Fruit fly (Drosophila melanogaster) whole organism, prepupa: ENCODE data around the gene CG33635.
A peak's percentile ranks its signal among the peaks of the same experiment; 100 is the strongest.

Source experiments
- Blimp-1 ChIP-seq: fragments of 200-800 bp; sonication (Bioruptor generic); optimal IDR thresholded peaks from 3 replicates; lab custom pipeline; 2017; ENCODE audit warnings: missing biosample characterization, missing genetic modification characterization, mild to moderate bottlenecking, moderate library complexity, missing genetic modification reagents
- CG10669 ChIP-seq: fragments of 200-800 bp; sonication (Bioruptor generic); optimal IDR thresholded peaks from 3 replicates; lab custom pipeline; 2018; ENCODE audit warnings: missing biosample characterization, mild to moderate bottlenecking, missing genetic modification characterization, moderate library complexity
- CG11762 ChIP-seq: fragments of 200-800 bp; sonication (Bioruptor generic); optimal IDR thresholded peaks from 3 replicates; lab custom pipeline; 2016; ENCODE audit warnings: missing biosample characterization, missing genetic modification characterization; ENCODE audit not compliant: insufficient read depth
- CG15336 ChIP-seq: fragments of 200-800 bp; sonication (Bioruptor generic); IDR thresholded peaks from 2 replicates; pipeline ENCODE4 v1.3.6; 2022; ENCODE audit warnings: missing biosample characterization, missing genetic modification characterization
- CG1621 ChIP-seq: fragments of 200-800 bp; sonication (Bioruptor generic); optimal IDR thresholded peaks from 3 replicates; lab custom pipeline; 2018; ENCODE audit warnings: missing biosample characterization, mild to moderate bottlenecking, missing genetic modification characterization
- CG16779 ChIP-seq: fragments of 200-800 bp; sonication (Bioruptor generic); optimal IDR thresholded peaks from 3 replicates; lab custom pipeline; 2017; ENCODE audit warnings: missing biosample characterization, mild to moderate bottlenecking, missing genetic modification characterization
- CG3032 ChIP-seq: fragments of 200-800 bp; optimal IDR thresholded peaks from 2 replicates; lab custom pipeline; 2019; ENCODE audit warnings: missing biosample characterization, mild to moderate bottlenecking, missing genetic modification characterization, moderate library complexity
- CG32006 ChIP-seq: fragments of 200-800 bp; sonication (Bioruptor generic); optimal IDR thresholded peaks from 3 replicates; lab custom pipeline; 2017; ENCODE audit warnings: missing biosample characterization, mild to moderate bottlenecking, missing genetic modification characterization
- CG3919 ChIP-seq: fragments of 200-800 bp; sonication (Bioruptor generic); optimal IDR thresholded peaks from 3 replicates; lab custom pipeline; 2016; ENCODE audit warnings: missing biosample characterization, missing genetic modification characterization
- CG6163 ChIP-seq: fragments of 200-800 bp; sonication (Bioruptor generic); IDR thresholded peaks from 3 replicates; pipeline ENCODE4 v1.3.6; 2022; ENCODE audit warnings: missing biosample characterization, missing genetic modification characterization
- CG6276 ChIP-seq: fragments of 200-800 bp; sonication (Bioruptor generic); optimal IDR thresholded peaks from 2 replicates; lab custom pipeline; 2017; ENCODE audit warnings: missing biosample characterization, mild to moderate bottlenecking, missing genetic modification characterization
- CG6792 ChIP-seq: fragments of 200-800 bp; sonication (Bioruptor generic); optimal IDR thresholded peaks from 3 replicates; lab custom pipeline; 2016; ENCODE audit warnings: missing biosample characterization, missing genetic modification characterization
- CG6808 ChIP-seq: fragments of 200-800 bp; sonication (Bioruptor generic); optimal IDR thresholded peaks from 3 replicates; lab custom pipeline; 2017; ENCODE audit warnings: missing biosample characterization, missing genetic modification characterization, mild to moderate bottlenecking, moderate library complexity, missing genetic modification reagents
- CG6854 ChIP-seq: fragments of 200-800 bp; sonication (Bioruptor generic); optimal IDR thresholded peaks from 2 replicates; lab custom pipeline; 2017; ENCODE audit warnings: missing biosample characterization, mild to moderate bottlenecking, missing genetic modification characterization
- CG9139 ChIP-seq: fragments of 200-800 bp; sonication (Bioruptor generic); optimal IDR thresholded peaks from 3 replicates; lab custom pipeline; 2017; ENCODE audit warnings: missing biosample characterization, mild to moderate bottlenecking, missing genetic modification characterization
- Eip75B ChIP-seq: fragments of 200-800 bp; sonication (Bioruptor generic); optimal IDR thresholded peaks from 3 replicates; lab custom pipeline; 2016; ENCODE audit warnings: missing biosample characterization, missing genetic modification characterization
- Eip93F ChIP-seq: fragments of 200-800 bp; sonication (Bioruptor generic); optimal IDR thresholded peaks from 2 replicates; lab custom pipeline; 2016; ENCODE audit warnings: missing biosample characterization, mild to moderate bottlenecking, missing genetic modification characterization
- Ets21C ChIP-seq: fragments of 200-800 bp; sonication (Bioruptor generic); optimal IDR thresholded peaks from 3 replicates; lab custom pipeline; 2016; ENCODE audit warnings: missing biosample characterization, missing genetic modification characterization
- Ets96B ChIP-seq: fragments of 200-800 bp; optimal IDR thresholded peaks from 2 replicates; lab custom pipeline; 2019; ENCODE audit warnings: missing biosample characterization, mild to moderate bottlenecking, missing genetic modification characterization, moderate library complexity
- Gug ChIP-seq: fragments of 200-800 bp; sonication (Bioruptor generic); IDR thresholded peaks from 2 replicates; pipeline ENCODE4 v1.3.6; 2022; ENCODE audit warnings: missing biosample characterization, missing genetic modification characterization
- Hr39 ChIP-seq: fragments of 200-800 bp; sonication (Bioruptor generic); optimal IDR thresholded peaks from 2 replicates; lab custom pipeline; 2016; ENCODE audit warnings: missing biosample characterization, missing genetic modification characterization
- Hr4 ChIP-seq: fragments of 200-800 bp; sonication (Bioruptor generic); optimal IDR thresholded peaks from 3 replicates; lab custom pipeline; 2016; ENCODE audit warnings: missing biosample characterization, missing genetic modification characterization
- Met ChIP-seq: fragments of 200-800 bp; sonication (Bioruptor generic); optimal IDR thresholded peaks from 3 replicates; lab custom pipeline; 2016; ENCODE audit warnings: missing biosample characterization, missing genetic modification characterization
- OdsH ChIP-seq: fragments of 200-800 bp; sonication (Bioruptor generic); optimal IDR thresholded peaks from 3 replicates; lab custom pipeline; 2016; ENCODE audit warnings: missing biosample characterization, missing genetic modification characterization
- Smox ChIP-seq: fragments of 200-800 bp; sonication (Bioruptor generic); optimal IDR thresholded peaks from 3 replicates; lab custom pipeline; 2016; ENCODE audit warnings: missing biosample characterization, missing genetic modification characterization
- Sox102F ChIP-seq: fragments of 200-800 bp; sonication (Bioruptor generic); optimal IDR thresholded peaks from 2 replicates; lab custom pipeline; 2016; ENCODE audit warnings: missing biosample characterization, mild to moderate bottlenecking, missing genetic modification characterization
- Sox14 ChIP-seq: fragments of 200-800 bp; sonication (Bioruptor generic); optimal IDR thresholded peaks from 3 replicates; lab custom pipeline; 2016; ENCODE audit warnings: missing biosample characterization, missing genetic modification characterization
- achi ChIP-seq: fragments of 200-800 bp; sonication (Bioruptor generic); optimal IDR thresholded peaks from 3 replicates; lab custom pipeline; 2016; ENCODE audit warnings: missing biosample characterization, missing genetic modification characterization
- cyc ChIP-seq: fragments of 200-800 bp; sonication (Bioruptor generic); optimal IDR thresholded peaks from 3 replicates; lab custom pipeline; 2016; ENCODE audit warnings: missing biosample characterization, missing genetic modification characterization
- dac ChIP-seq: fragments of 200-800 bp; sonication (Bioruptor generic); optimal IDR thresholded peaks from 2 replicates; lab custom pipeline; 2017; ENCODE audit warnings: missing biosample characterization, mild to moderate bottlenecking, missing genetic modification characterization
- dsx ChIP-seq: fragments of 200-800 bp; optimal IDR thresholded peaks from 3 replicates; lab custom pipeline; 2019; ENCODE audit warnings: missing biosample characterization, mild to moderate bottlenecking, missing genetic modification characterization, moderate library complexity; ENCODE audit not compliant: poor library complexity, severe bottlenecking
- eg ChIP-seq: fragments of 200-800 bp; sonication (Bioruptor generic); IDR thresholded peaks from 3 replicates; pipeline ENCODE4 v1.3.6; 2022; ENCODE audit warnings: missing biosample characterization, missing genetic modification characterization
- esn ChIP-seq: fragments of 200-800 bp; sonication (Bioruptor generic); optimal IDR thresholded peaks from 2 replicates; lab custom pipeline; 2016; ENCODE audit warnings: missing biosample characterization, mild to moderate bottlenecking, missing genetic modification characterization, moderate library complexity
- fd59A ChIP-seq: fragments of 200-800 bp; sonication (Bioruptor generic); optimal IDR thresholded peaks from 2 replicates; lab custom pipeline; 2017; ENCODE audit warnings: missing biosample characterization, mild to moderate bottlenecking, missing genetic modification characterization, missing genetic modification reagents
- fd85E ChIP-seq: fragments of 200-800 bp; sonication (Bioruptor generic); optimal IDR thresholded peaks from 3 replicates; lab custom pipeline; 2016; ENCODE audit warnings: missing biosample characterization, missing genetic modification characterization
- fkh ChIP-seq: fragments of 200-800 bp; sonication (Bioruptor generic); optimal IDR thresholded peaks from 3 replicates; lab custom pipeline; 2017; ENCODE audit warnings: missing biosample characterization, mild to moderate bottlenecking, missing genetic modification characterization, moderate library complexity
- net ChIP-seq: fragments of 200-800 bp; sonication (Bioruptor generic); optimal IDR thresholded peaks from 3 replicates; lab custom pipeline; 2016; ENCODE audit warnings: missing biosample characterization, missing genetic modification characterization
- pdm3 ChIP-seq: fragments of 200-800 bp; sonication (Bioruptor generic); optimal IDR thresholded peaks from 3 replicates; lab custom pipeline; 2016; ENCODE audit warnings: missing biosample characterization, missing genetic modification characterization
- salr ChIP-seq, 2 experiments: fragments of 200-800 bp; sonication (Bioruptor generic); optimal IDR thresholded peaks; 3 replicates each; lab custom pipeline; 2016 to 2018; ENCODE audit warnings: missing biosample characterization in 2 of 2, missing genetic modification characterization in 2 of 2, mild to moderate bottlenecking in 1 of 2
- spab ChIP-seq: fragments of 200-800 bp; sonication (Bioruptor generic); optimal IDR thresholded peaks from 2 replicates; lab custom pipeline; 2017; ENCODE audit warnings: missing biosample characterization, mild to moderate bottlenecking, missing genetic modification characterization, missing genetic modification reagents
- ss ChIP-seq, 2 experiments: fragments of 200-800 bp; sonication (Bioruptor generic); optimal IDR thresholded peaks; 2 replicates in 1 of 2; 3 replicates in 1 of 2; lab custom pipeline; 2017 to 2018; ENCODE audit warnings: mild to moderate bottlenecking in 2 of 2, missing biosample characterization in 2 of 2, missing genetic modification characterization in 2 of 2, moderate library complexity in 1 of 2
- svp ChIP-seq: fragments of 200-800 bp; sonication (Bioruptor generic); peaks from one replicate; lab custom pipeline; 2016; ENCODE audit warnings: missing biosample characterization, missing genetic modification characterization
- topi ChIP-seq: fragments of 200-800 bp; sonication (Bioruptor generic); optimal IDR thresholded peaks from 3 replicates; lab custom pipeline; 2016; ENCODE audit warnings: missing biosample characterization, missing genetic modification characterization
- vri ChIP-seq: fragments of 200-800 bp; sonication (Bioruptor generic); optimal IDR thresholded peaks from 3 replicates; lab custom pipeline; 2016; ENCODE audit warnings: missing biosample characterization, mild to moderate bottlenecking, missing genetic modification characterization

The CG33635 gene

DNA sequence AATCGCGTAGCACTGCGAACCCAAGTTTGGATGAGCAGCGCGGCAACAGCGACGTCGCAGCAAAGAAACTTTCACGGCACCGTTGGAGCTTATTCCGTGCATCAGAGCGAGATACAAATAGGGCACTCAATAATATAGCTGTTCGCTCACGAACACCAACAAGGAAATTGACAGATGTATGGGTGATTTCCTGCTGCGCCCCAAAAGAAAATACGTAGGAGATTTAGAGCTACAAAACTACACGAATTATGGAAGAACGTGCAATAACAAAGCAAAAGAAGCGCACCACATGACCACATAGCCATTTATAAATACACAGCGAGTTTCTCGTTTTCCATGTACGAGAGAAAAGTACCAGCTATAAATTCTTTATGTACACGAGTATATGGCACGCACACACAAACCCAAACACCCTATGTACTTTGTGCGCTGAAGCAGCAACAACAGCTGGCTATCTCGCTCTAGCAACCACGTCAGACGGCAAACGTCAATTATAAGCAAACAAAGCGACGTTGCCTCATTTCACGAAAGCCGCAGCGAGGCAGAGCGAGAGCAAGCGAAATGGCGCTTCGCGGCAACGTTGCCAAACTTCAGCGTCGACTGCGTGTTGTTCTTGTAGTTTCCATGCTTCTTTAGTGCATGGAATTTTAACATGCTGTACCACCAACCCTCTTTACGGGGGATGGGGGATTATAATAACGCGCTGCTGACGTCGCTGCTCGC is 3.1 kb upstream of the CG33635 start:
- TF ChIP-seq salr (GFP tag; optimal IDR thresholded peaks at IDR 0.05; lab: Kevin White, UChicago) (peak; percentile 20 to 21), achi (peak; percentile 13), CG6163 (GFP tag; lab: Robert Waterston, UW) (no peak), Blimp-1 (GFP tag; lab: Kevin White, UChicago) (peak; percentile 11), topi (GFP tag; lab: Kevin White, UChicago) (peak; percentile 12), eg (no peak), net (GFP tag; lab: Kevin White, UChicago) (peak; percentile 52), OdsH (GFP tag; lab: Kevin White, UChicago) (no peak), Sox14 (GFP tag; lab: Kevin White, UChicago) (peak; percentile 35), ss (GFP tag; optimal IDR thresholded peaks at IDR 0.05; lab: Kevin White, UChicago) (peak; percentile 51 to 80), CG1621 (tag; lab: Kevin White, UChicago) (peak; percentile 49), Eip93F (GFP tag; lab: Kevin White, UChicago) (peak; percentile 90), fd85E (peak; percentile 65), CG32006 (peak; percentile 5), Eip75B (GFP tag; lab: Kevin White, UChicago) (peak; percentile 28), fd59A (GFP tag; lab: Kevin White, UChicago) (no peak), Ets21C (GFP tag; lab: Kevin White, UChicago) (peak; percentile 37), CG16779 (tag; lab: Kevin White, UChicago) (peak; percentile 46), CG15336 (GFP tag; lab: Robert Waterston, UW) (no peak), spab (GFP tag; lab: Kevin White, UChicago) (no peak), Smox (GFP tag; lab: Kevin White, UChicago) (peak; percentile 29), CG6276 (GFP tag; lab: Kevin White, UChicago) (peak; percentile 64), dsx (peak; percentile 58), CG6808 (GFP tag; lab: Kevin White, UChicago) (peak; percentile 41), pdm3 (GFP tag; lab: Kevin White, UChicago) (peak; percentile 20), Met (GFP tag; lab: Kevin White, UChicago) (no peak), CG10669 (GFP tag; lab: Kevin White, UChicago) (peak; percentile 21), fkh (peak; percentile 99), Sox102F (GFP tag; lab: Kevin White, UChicago) (peak; percentile 34), Ets96B (tag; lab: Kevin White, UChicago) (peak; percentile 3), CG6854 (GFP tag; lab: Kevin White, UChicago) (peak; percentile 62), svp (GFP tag; lab: Kevin White, UChicago) (peak; percentile 82), Gug (GFP tag; lab: Robert Waterston, UW) (no peak), vri (GFP tag; lab: Kevin White, UChicago) (peak; percentile 74), cyc (GFP tag; lab: Kevin White, UChicago) (no peak)

DNA sequence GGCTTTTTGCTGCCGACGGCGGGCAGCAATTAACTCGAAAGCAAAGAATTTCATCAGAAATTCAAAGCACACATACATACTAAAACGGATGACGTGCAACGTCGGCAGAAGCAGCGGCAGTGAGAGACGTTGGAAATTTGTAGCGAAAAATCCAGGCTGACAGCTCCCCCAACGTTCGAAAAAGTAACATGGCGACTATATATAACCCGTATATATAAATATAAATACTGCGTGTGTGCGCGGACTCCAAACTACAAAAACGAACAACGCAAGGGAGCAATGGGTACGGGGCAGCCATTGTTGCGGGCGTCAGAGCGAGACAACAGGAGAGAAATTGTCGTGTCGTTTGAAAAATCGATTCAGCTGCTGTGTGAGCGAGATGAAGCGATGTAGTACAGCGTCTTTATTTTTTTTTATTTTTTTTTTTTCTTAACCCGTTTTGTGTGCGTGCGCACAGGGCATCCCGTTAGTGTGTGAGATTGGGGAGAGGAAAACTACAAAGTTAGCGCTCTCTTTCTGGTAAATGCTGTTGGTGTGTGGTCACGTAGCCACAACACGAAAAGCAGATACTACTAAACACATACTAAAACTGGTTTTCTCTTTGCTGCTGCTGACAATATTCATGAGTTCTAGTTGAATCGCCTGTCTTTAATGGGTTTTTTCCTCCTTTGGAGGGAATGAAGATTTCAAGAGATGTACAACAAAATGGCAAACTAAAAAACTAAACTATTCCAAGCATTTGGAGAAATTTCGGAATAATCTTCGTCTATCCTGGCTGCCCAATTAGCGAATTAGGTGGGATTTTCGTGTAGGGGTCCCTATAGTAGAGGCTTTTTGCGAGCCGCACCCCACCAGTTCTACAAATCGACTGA is 2.4 kb upstream of the CG33635 start:
- TF ChIP-seq Ets21C (GFP tag; lab: Kevin White, UChicago) (no peak), cyc (GFP tag; lab: Kevin White, UChicago) (no peak), Hr39 (GFP tag; lab: Kevin White, UChicago) (no peak), Hr4 (GFP tag; lab: Kevin White, UChicago) (peak; percentile 57), svp (GFP tag; lab: Kevin White, UChicago) (peak; percentile 88), fd85E (peak; percentile 87), CG32006 (peak; percentile 87), fd59A (GFP tag; lab: Kevin White, UChicago) (peak; percentile 85), fkh (peak; percentile 92), dsx (peak; percentile 85), CG3032 (peak; percentile 69), CG3919 (peak; percentile 74), CG9139 (GFP tag; lab: Kevin White, UChicago) (peak; percentile 85), achi (peak; percentile 67), CG11762 (peak; percentile 44), Ets96B (tag; lab: Kevin White, UChicago) (peak; percentile 76), CG6792 (peak; percentile 41), CG6854 (GFP tag; lab: Kevin White, UChicago) (peak; percentile 23), Met (GFP tag; lab: Kevin White, UChicago) (peak; percentile 67), net (GFP tag; lab: Kevin White, UChicago) (peak; percentile 87), dac (peak; percentile 92), pdm3 (GFP tag; lab: Kevin White, UChicago) (peak; percentile 86), esn (GFP tag; lab: Kevin White, UChicago) (peak; percentile 52)
